Fruit fly (Drosophila melanogaster): Measurements from ENCODE around the gene mil.

- TF ChIP-seq Blimp-1 (GFP tag; optimal IDR thresholded peaks at IDR 0.05) (no peak), CG6276 (GFP tag; optimal IDR thresholded peaks at IDR 0.05) (no peak)
These were observed 40.0 kb upstream of the mil start, which contains the start of gene CG12426 for dm6 chr3R:27872290-27872689.
